Worm (Caenorhabditis elegans) whole organism, L4/young adult: ENCODE results near the gene nhr-20.

Experiments
- W03F9.2 ChIP-seq: fragments of 150-350 bp; optimal IDR thresholded peaks from 2 replicates; lab custom pipeline; 2014; ENCODE audit warnings: missing biosample characterization, missing genetic modification characterization
- dao-5 ChIP-seq: sonication (generic microtip); optimal IDR thresholded peaks from 2 replicates; lab custom pipeline; 2016; ENCODE audit warnings: missing genotype, missing genetic modification characterization, moderate library complexity, missing compliant biosample characterization
- him-1 ChIP-seq: sonication (generic microtip); optimal IDR thresholded peaks from 2 replicates; lab custom pipeline; 2016; ENCODE audit warnings: missing genotype, missing genetic modification reagents, missing genetic modification characterization, missing compliant biosample characterization

Gene nhr-20

DNA sequence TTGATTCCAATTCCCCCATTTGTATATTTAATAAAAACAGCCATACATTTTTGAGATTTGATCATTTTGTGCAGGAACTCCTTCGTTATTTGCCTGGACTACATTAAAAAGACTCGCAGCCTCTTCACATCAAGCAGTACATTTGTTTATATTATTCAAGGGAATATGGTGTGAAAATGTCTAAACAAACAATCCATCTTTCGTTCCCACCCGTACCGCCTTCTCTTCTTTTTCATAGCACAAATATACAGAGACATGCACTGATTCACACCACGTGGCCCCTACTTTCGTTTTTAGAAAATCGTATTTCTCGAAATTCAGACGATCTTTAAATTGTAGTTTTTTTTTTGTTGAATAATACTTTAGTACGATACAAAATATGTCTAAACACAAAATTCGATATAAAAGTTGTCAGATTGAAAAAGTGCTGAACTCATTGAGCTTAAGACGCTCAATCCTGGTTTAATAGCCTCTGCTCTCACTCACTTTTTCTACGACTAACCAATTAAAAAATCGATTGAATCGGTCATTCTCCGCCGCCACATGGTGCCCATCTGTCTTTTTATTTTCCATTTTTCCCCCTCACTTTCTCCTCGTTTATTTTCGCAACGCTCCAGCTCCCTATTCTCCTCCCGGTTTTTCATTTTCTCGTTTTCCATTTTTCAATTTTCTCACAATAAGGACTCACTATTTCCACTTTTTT lies 37.6 kb downstream of the nhr-20 start:
- TF ChIP-seq W03F9.2 (tag; lab: Kevin White, UChicago) (peak; percentile 2), him-1 (tag; lab: Kevin White, UChicago) (peak; percentile 51), dao-5 (tag; lab: Kevin White, UChicago) (peak; percentile 58)

DNA sequence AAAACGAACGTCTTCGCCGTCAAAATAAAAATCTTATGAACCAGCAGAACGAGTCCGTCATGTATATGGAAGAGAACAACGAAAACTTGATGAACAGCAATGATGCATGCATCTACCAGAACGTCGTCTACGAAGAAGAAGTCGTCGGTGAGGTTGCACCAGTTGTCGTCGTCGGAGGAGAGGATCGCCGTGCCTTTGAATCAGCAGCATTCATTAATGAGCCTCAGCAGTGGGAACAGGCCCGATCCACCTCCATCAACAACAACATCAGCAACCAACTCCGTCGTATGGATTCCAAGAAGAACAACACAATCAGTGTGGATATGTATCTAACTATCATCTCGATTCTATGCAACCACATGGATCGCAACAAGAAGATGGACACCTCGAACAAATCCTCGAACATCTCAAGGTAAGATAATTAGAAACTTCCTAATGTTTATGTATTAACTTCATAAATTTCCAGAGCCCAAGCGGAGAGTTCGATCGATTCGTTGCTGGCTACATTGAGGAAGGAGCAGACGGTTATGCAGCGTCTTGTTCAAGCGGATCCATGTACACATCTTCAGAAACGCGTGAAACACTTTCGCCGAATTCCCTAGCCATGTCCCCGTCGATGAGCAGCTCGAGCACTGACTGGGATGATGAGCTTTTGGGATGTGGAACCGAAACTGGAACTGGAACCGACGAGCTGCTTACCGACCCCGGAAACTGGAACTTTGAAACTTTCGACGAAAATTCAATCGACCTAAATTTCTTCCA lies 38.5 kb downstream of the nhr-20 start:
- TF ChIP-seq him-1 (tag; lab: Kevin White, UChicago) (no peak), dao-5 (tag; lab: Kevin White, UChicago) (no peak), W03F9.2 (tag; lab: Kevin White, UChicago) (no peak)

DNA sequence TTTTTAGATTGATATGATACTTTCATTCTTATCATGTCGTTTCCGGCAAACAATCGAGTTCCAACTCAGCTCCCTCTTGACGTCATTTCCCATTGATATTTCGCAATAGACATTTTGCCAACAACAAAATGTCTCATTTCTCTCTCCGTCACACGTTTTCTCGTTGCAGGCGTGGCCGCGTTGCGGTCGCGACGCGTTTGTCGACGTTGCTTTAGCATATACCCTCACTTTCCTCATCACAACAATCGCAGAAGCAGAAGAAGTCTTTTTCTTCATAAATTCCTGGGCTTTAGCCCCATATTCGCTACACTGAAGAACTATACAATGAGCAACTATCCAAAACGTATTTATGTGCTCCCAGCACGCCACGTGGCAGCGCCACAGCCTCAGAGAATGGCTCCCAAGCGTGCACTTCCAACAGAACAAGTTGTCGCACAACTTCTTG lies 39.3 kb downstream of the nhr-20 start, which contains the start of gene xbp-1:
TSS of gene xbp-1 (plus strand) at position 151 of the 445 bp plus-strand sequence.
- TF ChIP-seq W03F9.2 (tag; lab: Kevin White, UChicago) (peak; percentile 84), dao-5 (tag; lab: Kevin White, UChicago) (no peak), him-1 (tag; lab: Kevin White, UChicago) (peak; percentile 63)

DNA sequence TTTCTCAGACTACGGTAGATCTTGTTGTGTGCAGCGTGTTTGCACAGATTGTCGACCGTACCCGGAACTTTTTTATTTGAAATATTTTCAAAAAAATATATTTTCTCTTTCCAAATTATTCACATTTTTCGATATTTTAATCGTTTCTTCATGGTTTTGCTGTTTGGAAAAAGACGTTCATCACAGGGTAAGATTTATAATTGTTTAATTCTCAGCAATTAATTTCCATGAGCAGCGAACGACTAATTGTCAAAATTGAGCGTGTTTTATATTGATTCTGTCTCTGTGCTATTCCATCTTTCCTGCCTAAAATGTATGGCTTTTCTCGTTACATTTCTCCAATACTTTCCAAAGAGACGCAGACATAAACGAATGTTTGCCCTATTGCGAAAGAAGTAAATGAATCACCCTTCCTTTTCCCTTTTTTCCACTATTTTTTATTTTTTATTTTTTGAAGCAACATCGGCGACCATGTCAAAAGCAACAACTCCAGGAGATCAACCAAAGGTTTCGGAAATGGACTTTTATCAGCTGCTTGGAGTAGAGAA lies 41.9 kb downstream of the nhr-20 start, which contains the start of gene dnj-16:
TSS of gene dnj-16 (plus strand) at position 51 of the 548 bp plus-strand sequence.
- TF ChIP-seq dao-5 (tag; lab: Kevin White, UChicago), result no peak
- TF ChIP-seq W03F9.2 (tag; lab: Kevin White, UChicago), result peak; percentile 30

DNA sequence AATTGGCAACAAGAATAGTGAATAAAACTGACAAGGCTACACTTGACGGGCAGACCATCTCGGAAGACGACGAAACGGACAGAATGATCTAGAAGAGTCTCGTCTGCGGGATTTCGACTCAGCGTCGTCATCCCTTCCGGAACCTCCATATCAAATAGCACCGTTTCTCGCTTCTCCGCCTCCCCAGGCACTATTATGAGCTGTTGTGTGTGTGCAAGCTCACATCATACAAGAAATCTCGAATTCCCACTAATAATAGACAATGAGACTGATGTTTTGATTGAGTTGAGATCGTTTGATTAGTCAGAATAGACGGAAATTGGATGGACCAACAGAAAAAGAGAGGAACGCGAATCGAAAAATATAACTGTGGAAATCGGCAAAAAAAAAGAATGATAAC lies 42.8 kb downstream of the nhr-20 start, which contains the start of gene spp-28:
TSS of gene spp-28 (minus strand) at position 101 of the 400 bp plus-strand sequence.
- TF ChIP-seq him-1 (tag; lab: Kevin White, UChicago) (no peak), dao-5 (tag; lab: Kevin White, UChicago) (no peak), W03F9.2 (tag; lab: Kevin White, UChicago) (no peak)

DNA sequence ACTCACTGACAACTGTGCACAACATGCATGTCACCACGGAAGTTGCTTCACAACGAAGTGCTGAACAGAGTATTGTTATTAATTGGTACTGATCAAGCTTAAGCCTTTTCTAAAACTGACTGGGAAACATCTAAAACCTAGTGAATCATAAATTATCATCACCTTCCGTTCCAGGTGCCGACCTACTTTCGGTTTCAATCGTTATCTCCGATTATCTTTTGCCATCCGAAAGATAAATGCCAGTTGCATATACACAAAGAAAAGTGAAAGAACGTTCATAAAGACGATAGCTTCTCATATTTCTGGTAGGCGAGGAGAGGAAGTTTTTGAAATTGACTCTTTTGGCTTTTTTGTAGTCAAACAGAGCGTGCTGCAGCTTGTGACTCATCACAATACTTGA lies 43.4 kb downstream of the nhr-20 start:
- TF ChIP-seq W03F9.2 (tag; lab: Kevin White, UChicago) (no peak), him-1 (tag; lab: Kevin White, UChicago) (no peak), dao-5 (tag; lab: Kevin White, UChicago) (no peak)

DNA sequence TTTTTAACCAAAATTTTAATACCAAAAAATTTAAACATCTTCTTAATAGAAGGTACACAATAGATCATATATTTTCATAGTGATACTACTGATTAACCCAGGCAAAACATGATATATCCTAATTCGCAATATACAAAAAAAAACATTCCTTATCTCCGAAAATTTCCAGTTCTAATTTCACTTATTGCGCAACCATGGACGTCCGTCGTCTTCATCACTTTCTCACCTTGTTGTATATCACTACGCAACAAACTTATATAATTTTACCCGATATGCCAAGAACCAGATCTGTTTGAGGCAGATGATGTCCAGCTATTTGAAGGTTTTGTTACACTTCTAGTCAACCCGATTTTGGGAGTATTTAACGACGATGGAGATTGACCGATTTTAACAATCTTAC lies 45.2 kb downstream of the nhr-20 start, which contains the start of gene R74.2:
TSS of gene R74.2 (plus strand) at position 316 of the 400 bp plus-strand sequence.
- TF ChIP-seq W03F9.2 (tag; lab: Kevin White, UChicago), result no peak
- no peak for TF ChIP-seq him-1 (tag; lab: Kevin White, UChicago)
- TF ChIP-seq dao-5 (tag; lab: Kevin White, UChicago), result no peak

DNA sequence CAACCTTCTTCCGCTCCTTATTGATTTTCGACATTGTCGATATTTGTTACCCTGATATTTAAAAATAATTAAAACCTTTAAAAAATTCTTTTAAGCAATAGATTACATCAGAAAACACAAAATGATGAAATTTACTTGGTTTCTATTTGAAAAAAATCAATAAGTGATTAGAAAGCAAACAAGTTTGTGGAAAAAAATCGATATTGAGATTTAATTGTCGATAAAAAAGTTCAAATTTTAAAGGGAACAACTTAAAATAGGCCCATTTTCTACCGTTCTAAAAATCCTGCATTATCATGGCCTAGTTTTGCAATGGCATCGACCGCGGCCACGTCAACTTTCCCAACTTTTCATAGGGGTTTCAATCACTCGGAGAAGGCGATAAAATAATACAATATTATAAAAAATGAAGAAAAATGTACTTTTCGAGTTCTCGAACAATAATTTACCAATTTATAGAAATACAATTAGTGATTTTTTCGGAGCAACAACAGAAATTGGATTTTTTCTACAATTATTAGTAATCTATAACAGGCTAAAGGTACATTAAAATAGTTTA lies 46.2 kb downstream of the nhr-20 start, which contains the start of gene lars-1:
TSS of gene lars-1 (minus strand) at position 51 of the 559 bp plus-strand sequence.
- TF ChIP-seq W03F9.2 (tag; lab: Kevin White, UChicago), result no peak
- TF ChIP-seq dao-5 (tag; lab: Kevin White, UChicago), result no peak
- TF ChIP-seq him-1 (tag; lab: Kevin White, UChicago), result no peak

DNA sequence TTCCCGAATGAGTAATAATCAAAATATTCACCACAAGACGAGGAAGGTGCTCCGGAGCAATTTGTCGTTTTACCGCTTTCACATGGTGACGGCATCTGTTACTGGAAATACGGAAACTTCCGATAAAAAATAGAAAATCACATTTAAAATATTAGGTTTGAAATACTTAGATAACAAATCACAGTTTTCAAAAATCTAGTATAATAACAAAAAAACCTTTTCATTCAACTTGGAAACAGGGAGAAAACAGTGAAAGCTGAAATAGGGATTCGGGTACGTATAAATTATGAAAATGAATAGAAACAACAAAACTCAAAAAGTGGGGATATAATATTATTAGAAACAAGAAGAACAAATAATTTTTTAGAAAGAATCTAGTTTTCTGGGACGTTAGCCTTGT lies 51.7 kb downstream of the nhr-20 start, which contains the start of gene C16C10.1:
TSS of gene C16C10.1 (minus strand) at position 101 of the 400 bp plus-strand sequence.
- TF ChIP-seq W03F9.2 (tag; lab: Kevin White, UChicago) (no peak), him-1 (tag; lab: Kevin White, UChicago) (no peak), dao-5 (tag; lab: Kevin White, UChicago) (no peak)
